Fruit fly (Drosophila melanogaster): ENCODE data around the gene CG31142.

Gene CG31142

DNA sequence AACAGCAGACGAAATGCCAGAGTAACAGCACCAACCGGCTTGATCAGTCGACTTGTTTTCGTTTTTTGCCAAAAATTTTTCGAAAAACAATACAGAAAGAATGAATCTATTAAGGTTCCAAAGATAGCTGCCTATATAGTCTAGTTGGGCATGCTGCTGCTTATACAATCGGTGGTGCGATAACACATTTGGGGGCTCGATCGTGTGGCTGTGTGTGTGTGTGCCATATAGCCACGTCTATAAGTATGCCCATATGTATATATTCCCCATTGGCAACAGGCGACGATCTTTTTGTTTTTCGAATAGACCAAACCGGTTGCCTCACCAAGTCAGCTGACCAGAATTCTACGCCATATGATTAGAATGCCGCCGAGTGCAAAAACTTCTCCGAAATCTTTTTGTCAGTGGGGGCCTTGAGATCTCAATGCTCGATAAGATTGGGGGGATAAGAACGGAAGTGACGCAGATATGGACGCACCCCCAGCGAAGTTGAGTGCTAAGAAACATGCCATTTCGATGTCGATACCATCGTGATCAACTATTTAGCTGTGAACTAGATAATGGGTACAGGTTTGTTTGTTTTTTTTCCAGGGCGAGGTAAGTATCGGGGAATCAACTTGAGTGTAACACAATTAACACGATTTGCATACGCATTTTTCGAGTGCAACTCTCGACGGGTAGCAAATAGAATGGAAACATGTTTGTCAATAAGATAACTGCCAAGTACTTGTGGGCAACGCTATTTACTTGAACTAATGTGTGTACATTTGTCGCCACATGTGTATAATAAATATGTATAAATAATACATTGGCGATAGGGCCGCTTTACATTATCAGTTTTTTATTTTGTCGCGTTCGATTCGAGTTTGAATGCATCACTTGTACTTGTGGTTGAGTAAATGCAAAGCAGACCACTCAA, 11.1 kb downstream of the CG31142 start (continued):
- TF ChIP-seq CG2129 (GFP tag; IDR thresholded peaks at IDR 0.05; ENCODE audit: partially characterized antibody) (no peak), Drgx (GFP tag; IDR thresholded peaks at IDR 0.05) (peak; percentile 53), CG17612 (GFP tag; IDR thresholded peaks at IDR 0.05) (no peak), CG6813 (GFP tag; optimal IDR thresholded peaks at IDR 0.05) (peak; percentile 95), Sox102F (GFP tag; optimal IDR thresholded peaks at IDR 0.05) (peak; percentile 76), CG6175 (GFP tag; IDR thresholded peaks at IDR 0.05) (no peak; the same call in 2 of the 3 replicates), dimm (GFP tag; IDR thresholded peaks at IDR 0.05) (no peak), ftz-f1 (GFP tag; optimal IDR thresholded peaks at IDR 0.05) (peak; percentile 70), slou (GFP tag; optimal IDR thresholded peaks at IDR 0.05) (peak; percentile 82), CG6683 (GFP tag; optimal IDR thresholded peaks at IDR 0.05) (peak; percentile 72), pan (optimal IDR thresholded peaks at IDR 0.05) (no peak), pan (GFP tag; optimal IDR thresholded peaks at IDR 0.05 in 1 of 2, IDR thresholded peaks at IDR 0.05 in 1 of 2) (peak in 1 of 2 experiments; percentile 82), Spps (tag; optimal IDR thresholded peaks at IDR 0.05) (peak; percentile 75), E2f1 (GFP tag; IDR thresholded peaks at IDR 0.05) (peak; percentile 76; the same call in 1 of the 2 replicates), CG18011 (GFP tag; optimal IDR thresholded peaks at IDR 0.05) (peak; percentile 55), hkb (optimal IDR thresholded peaks at IDR 0.05) (no peak), hkb (GFP tag; IDR thresholded peaks at IDR 0.05) (peak; percentile 89), HLH54F (GFP tag; optimal IDR thresholded peaks at IDR 0.05) (peak; percentile 20), jing (GFP tag; optimal IDR thresholded peaks at IDR 0.05) (peak; percentile 22), h (optimal IDR thresholded peaks at IDR 0.05) (no peak), Stat92E (GFP tag; optimal IDR thresholded peaks at IDR 0.05) (peak in 1 of 3 experiments; percentile 1), en (GFP tag; optimal IDR thresholded peaks at IDR 0.05) (peak; percentile 42), inv (GFP tag; IDR thresholded peaks at IDR 0.05; ENCODE audit: partially characterized antibody) (no peak), grau (tag; optimal IDR thresholded peaks at IDR 0.05) (peak; percentile 45), CG5180 (GFP tag; optimal IDR thresholded peaks at IDR 0.05) (peak; percentile 86), kay (GFP tag; optimal IDR thresholded peaks at IDR 0.05) (peak; percentile 59), Dp (GFP tag; optimal IDR thresholded peaks at IDR 0.05) (no peak), ci (GFP tag; IDR thresholded peaks at IDR 0.05) (peak; percentile 89), CG10959 (GFP tag; IDR thresholded peaks at IDR 0.05) (peak; percentile 46), MESR4 (GFP tag; optimal IDR thresholded peaks at IDR 0.05) (peak; percentile 38), nerfin-1 (tag; optimal IDR thresholded peaks at IDR 0.05) (peak; percentile 82), salm (tag; optimal IDR thresholded peaks at IDR 0.05) (peak; percentile 85), fd3F (GFP tag; optimal IDR thresholded peaks at IDR 0.05) (peak; percentile 82), z (GFP tag; IDR thresholded peaks at IDR 0.05) (peak; percentile 64; the same call in 2 of the 3 replicates), zfh2 (GFP tag; optimal IDR thresholded peaks at IDR 0.05) (no peak), jumu (GFP tag; optimal IDR thresholded peaks at IDR 0.05) (no peak), CG12155 (GFP tag; optimal IDR thresholded peaks at IDR 0.05) (peak; percentile 9), vvl (GFP tag; IDR thresholded peaks at IDR 0.05) (peak; percentile 72), CG13624 (GFP tag; optimal IDR thresholded peaks at IDR 0.05) (peak; percentile 27), wek (GFP tag; optimal IDR thresholded peaks at IDR 0.05) (peak; percentile 93), Kr (GFP tag; optimal IDR thresholded peaks at IDR 0.05) (peak; percentile 91), Poxn (GFP tag; IDR thresholded peaks at IDR 0.05) (no peak), CG12071 (GFP tag; optimal IDR thresholded peaks at IDR 0.05) (peak; percentile 90), Fer2 (tag; optimal IDR thresholded peaks at IDR 0.05) (peak; percentile 70), cas (GFP tag; IDR thresholded peaks at IDR 0.05) (peak; percentile 40; the same call in 1 of the 2 replicates), CG8765 (GFP tag; IDR thresholded peaks at IDR 0.05) (no peak), Atf6 (GFP tag; IDR thresholded peaks at IDR 0.05) (peak; percentile 78), chinmo (GFP tag; IDR thresholded peaks at IDR 0.05; ENCODE audit: partially characterized antibody) (peak; percentile 87; the same call in 3 of the 4 replicates), cato (GFP tag; optimal IDR thresholded peaks at IDR 0.05; ENCODE audit: borderline replicate concordance) (peak; percentile 44)

Data from whole organism, embryonic.